Fruit fly (Drosophila melanogaster): ENCODE data around the gene CG2519.

The CG2519 gene

DNA sequence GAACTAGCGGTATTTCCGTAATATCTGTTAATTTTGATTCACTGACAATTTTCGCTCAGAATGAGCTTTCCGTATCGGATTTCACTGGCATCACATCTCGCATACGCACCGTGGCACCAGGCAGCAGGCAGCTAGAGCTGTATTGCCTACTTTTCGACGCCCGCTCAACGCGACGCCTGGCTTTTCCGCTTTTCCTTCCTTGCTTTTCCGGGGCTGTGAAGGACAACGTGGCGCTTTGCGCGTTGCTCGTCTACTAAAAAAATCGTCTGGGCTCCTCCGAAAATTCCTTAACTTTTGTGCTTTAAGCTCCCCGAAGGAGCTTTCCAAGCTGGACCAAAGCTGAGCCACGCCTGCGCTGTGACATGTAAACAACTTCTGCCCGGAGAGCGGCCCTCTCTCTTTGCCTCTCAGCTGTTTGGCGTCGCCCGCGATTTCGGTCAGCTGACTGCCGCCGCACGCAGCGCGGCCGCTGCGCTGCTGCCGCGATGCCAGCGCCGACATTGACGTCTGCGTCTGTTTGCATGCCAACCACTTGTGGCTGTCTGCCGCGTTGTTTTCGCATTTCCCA is 24.4 kb downstream of the CG2519 start, which contains the start of the genes CG43845 and Nmdar1 (continued):
- TF ChIP-seq gsb (GFP tag; IDR thresholded peaks at IDR 0.05) (0 out of 2 replicates have a peak, but pooled peaks have one; percentile 11), CG34376 (GFP tag; optimal IDR thresholded peaks at IDR 0.05) (peak; percentile 25), CG1832 (GFP tag; optimal IDR thresholded peaks at IDR 0.05) (no peak), CG16779 (GFP tag; IDR thresholded peaks at IDR 0.05) (0 out of 2 replicates have a peak, but pooled peaks have one; percentile 33), jigr1 (GFP tag; IDR thresholded peaks at IDR 0.05) (no peak), Med (GFP tag) (peak; percentile 72), CG15011 (GFP tag; optimal IDR thresholded peaks at IDR 0.05) (no peak), pan (optimal IDR thresholded peaks at IDR 0.05) (no peak), pan (GFP tag; optimal IDR thresholded peaks at IDR 0.05 in 1 of 2, IDR thresholded peaks at IDR 0.05 in 1 of 2) (no peak), cg (GFP tag; optimal IDR thresholded peaks at IDR 0.05) (peak; percentile 5), Dbx (GFP tag; IDR thresholded peaks at IDR 0.05) (peak; percentile 35; the same call in 1 of the 3 replicates), CG13287 (GFP tag; IDR thresholded peaks at IDR 0.05; ENCODE audit: partially characterized antibody) (peak; percentile 68), crp (GFP tag; optimal IDR thresholded peaks at IDR 0.05) (peak in 1 of 2 experiments; percentile 80), CG34224 (GFP tag; IDR thresholded peaks at IDR 0.05; ENCODE audit: partially characterized antibody) (peak; percentile 69; the same call in 2 of the 3 replicates), CG7987 (GFP tag; optimal IDR thresholded peaks at IDR 0.05) (no peak), CG10959 (GFP tag; IDR thresholded peaks at IDR 0.05) (0 out of 2 replicates have a peak, but pooled peaks have one; percentile 26), Drgx (GFP tag; IDR thresholded peaks at IDR 0.05) (peak; percentile 23; the same call in 1 of the 2 replicates), CG7372 (GFP tag; IDR thresholded peaks at IDR 0.05) (peak; percentile 68; the same call in 1 of the 2 replicates), Jarid2 (GFP tag; optimal IDR thresholded peaks at IDR 0.05) (peak; percentile 0), so (GFP tag; IDR thresholded peaks at IDR 0.05) (peak; percentile 21; the same call in 1 of the 3 replicates), Vsx1 (GFP tag; optimal IDR thresholded peaks at IDR 0.05) (no peak), zen2 (GFP tag; IDR thresholded peaks at IDR 0.05; ENCODE audit: partially characterized antibody) (peak; percentile 71; the same call in 2 of the 3 replicates), Adf1 (GFP tag; IDR thresholded peaks at IDR 0.05) (peak; percentile 98), sd (tag; optimal IDR thresholded peaks at IDR 0.05) (peak; percentile 18), CG12769 (tag; optimal IDR thresholded peaks at IDR 0.05) (peak; percentile 7), Fer1 (GFP tag; optimal IDR thresholded peaks at IDR 0.05) (peak; percentile 39), ems (GFP tag; optimal IDR thresholded peaks at IDR 0.05) (peak; percentile 2), Trl (optimal IDR thresholded peaks at IDR 0.05) (peak; percentile 57 to 61), Trl (GFP tag; optimal IDR thresholded peaks at IDR 0.05) (peak; percentile 17), CG15514 (GFP tag; optimal IDR thresholded peaks at IDR 0.05) (peak; percentile 19), bbx (GFP tag; IDR thresholded peaks at IDR 0.05; ENCODE audit: partially characterized antibody) (peak; percentile 12; the same call in 1 of the 2 replicates), lilli (GFP tag; optimal IDR thresholded peaks at IDR 0.05) (no peak), sens (GFP tag) (peak; percentile 74), Deaf1 (tag; optimal IDR thresholded peaks at IDR 0.05) (peak; percentile 11), chm (GFP tag; IDR thresholded peaks at IDR 0.05) (peak; percentile 39; the same call in 1 of the 2 replicates), CG4854 (GFP tag; optimal IDR thresholded peaks at IDR 0.05) (no peak), CG42726 (GFP tag; IDR thresholded peaks at IDR 0.05; ENCODE audit: partially characterized antibody) (0 out of 2 replicates have a peak, but pooled peaks have one; percentile 5), CG9797 (GFP tag; optimal IDR thresholded peaks at IDR 0.05) (no peak), Bdp1 (GFP tag; optimal IDR thresholded peaks at IDR 0.05) (no peak), vfl (GFP tag; optimal IDR thresholded peaks at IDR 0.05) (no peak), CTCF (GFP tag; optimal IDR thresholded peaks at IDR 0.05) (peak; percentile 27), ttk (GFP tag; IDR thresholded peaks at IDR 0.05) (no peak), Scr (GFP tag; IDR thresholded peaks at IDR 0.05; ENCODE audit: partially characterized antibody) (0 out of 2 replicates have a peak, but pooled peaks have one; percentile 8), Dll (GFP tag; IDR thresholded peaks at IDR 0.05; ENCODE audit: partially characterized antibody) (peak; percentile 61; the same call in 3 of the 4 replicates)

Measured in whole organism, embryonic.